Fruit fly (Drosophila melanogaster): ENCODE measurements around the gene CG6149.

DNA sequence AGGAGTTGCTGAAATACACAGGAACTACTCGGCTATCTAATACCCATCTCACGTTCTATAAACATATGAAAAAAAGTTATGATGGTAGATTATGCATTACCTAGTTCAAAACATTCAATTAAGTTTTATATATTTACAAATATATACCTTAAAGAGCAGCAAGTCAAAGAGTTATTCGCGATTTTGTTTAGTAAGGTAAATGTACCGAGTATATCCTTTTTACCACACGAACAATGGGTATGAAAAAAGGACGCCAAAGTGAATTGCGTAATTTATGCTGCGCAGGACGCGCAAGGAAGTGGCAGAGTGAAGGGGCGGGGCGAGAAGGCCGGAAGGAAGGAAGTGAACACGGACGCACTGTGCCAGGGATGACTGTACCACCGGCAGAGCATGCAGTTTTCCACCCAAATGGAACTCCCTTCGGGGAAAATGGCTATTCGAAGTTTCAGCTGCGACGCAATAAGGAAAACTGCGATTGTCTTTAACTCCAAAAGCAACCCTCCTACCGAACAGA lies 34.5 kb downstream of the CG6149 start:
- TF ChIP-seq CG11294 (GFP tag; IDR thresholded peaks at IDR 0.05) (no peak), CG6854 (GFP tag; optimal IDR thresholded peaks at IDR 0.05) (no peak), Eip75B (GFP tag; optimal IDR thresholded peaks at IDR 0.05) (no peak), CG31627 (GFP tag; optimal IDR thresholded peaks at IDR 0.05) (no peak), CG6163 (GFP tag; IDR thresholded peaks at IDR 0.05) (no peak), Sox14 (GFP tag; optimal IDR thresholded peaks at IDR 0.05) (no peak), CG32006 (GFP tag; optimal IDR thresholded peaks at IDR 0.05) (no peak), CG3032 (tag; optimal IDR thresholded peaks at IDR 0.05) (no peak)

Measured in whole organism, prepupa.